Worm (Caenorhabditis elegans) whole organism, early embryonic: Measurements from ENCODE around the gene spp-29.

Experiments
- B0310.2 ChIP-seq: sonication (generic microtip); optimal IDR thresholded peaks from 2 replicates; lab custom pipeline; 2016; ENCODE audit warnings: mild to moderate bottlenecking, missing genetic modification characterization, missing compliant biosample characterization
- aly-1 ChIP-seq: sonication (generic microtip); optimal IDR thresholded peaks from 2 replicates; lab custom pipeline; 2016; ENCODE audit warnings: missing genetic modification characterization, missing compliant biosample characterization
- ama-1 ChIP-seq: fragments of 150-350 bp; optimal IDR thresholded peaks from 2 replicates; lab custom pipeline; 2014
- ets-7 ChIP-seq: sonication (generic microtip); optimal IDR thresholded peaks from 2 replicates; lab custom pipeline; 2016; ENCODE audit warnings: missing genotype, missing genetic modification characterization, missing compliant biosample characterization
- flt-1 ChIP-seq: fragments of 200-800 bp; sonication (Bioruptor generic); IDR thresholded peaks from 2 replicates; pipeline ENCODE4 v1.3.6; 2022; ENCODE audit warnings: missing genetic modification characterization, missing compliant biosample characterization
- hmg-4 ChIP-seq: fragments of 200-800 bp; sonication (Bioruptor generic); optimal IDR thresholded peaks from 2 replicates; lab custom pipeline; 2018; ENCODE audit warnings: mild to moderate bottlenecking, missing genetic modification characterization, missing compliant biosample characterization
- tbx-11 ChIP-seq: fragments of 200-800 bp; sonication (Bioruptor generic); IDR thresholded peaks from 2 replicates; pipeline ENCODE4 v1.3.6; 2022; ENCODE audit warnings: missing genetic modification characterization, missing compliant biosample characterization

- no peak for TF ChIP-seq tbx-11 (GFP tag; lab: Robert Waterston, UW)
- TF ChIP-seq ama-1 (lab: Kevin White, UChicago) = no peak
- no peak for TF ChIP-seq aly-1
- no peak for TF ChIP-seq ets-7
- no peak for TF ChIP-seq flt-1 (GFP tag; lab: Robert Waterston, UW)
- no peak for TF ChIP-seq hmg-4 (GFP tag; lab: Kevin White, UChicago)
- TF ChIP-seq B0310.2 (tag; lab: Kevin White, UChicago) = no peak
These were observed 23.3 kb downstream of the spp-29 start, which contains the start of gene str-93 for ce11 chrV:17673343-17673742.
